Worm (Caenorhabditis elegans): ENCODE results near the gene fbxa-116.

- TF ChIP-seq unc-62 (GFP tag; optimal IDR thresholded peaks at IDR 0.05) (no peak), nhr-12 (tag; optimal IDR thresholded peaks at IDR 0.05) (no peak), pha-4 (tag; optimal IDR thresholded peaks at IDR 0.05) (no peak), lsy-2 (tag; optimal IDR thresholded peaks at IDR 0.05) (no peak), lin-13 (tag; optimal IDR thresholded peaks at IDR 0.05) (no peak), lin-32 (GFP tag; optimal IDR thresholded peaks at IDR 0.05) (no peak), mls-2 (tag; optimal IDR thresholded peaks at IDR 0.05) (no peak), sptf-1 (tag; optimal IDR thresholded peaks at IDR 0.05) (no peak), nhr-76 (tag; optimal IDR thresholded peaks at IDR 0.05) (no peak), ztf-11 (tag; optimal IDR thresholded peaks at IDR 0.05) (no peak), elt-1 (tag; optimal IDR thresholded peaks at IDR 0.05; ENCODE audit: borderline replicate concordance, insufficient read depth) (no peak), snpc-4 (tag; optimal IDR thresholded peaks at IDR 0.05) (no peak), unc-39 (tag; optimal IDR thresholded peaks at IDR 0.05) (no peak)
These were observed 30.5 kb downstream of the fbxa-116 start, which contains the start of gene F19B2.6 for ce11 chrV:20158223-20158622.

Data from whole organism, mixed stage, embryonic.